Worm (Caenorhabditis elegans) whole organism, young adult: ENCODE data around the gene C28G1.10.
A peak's percentile ranks its signal among the peaks of the same experiment; 100 is the strongest.

ENCODE experiments used
- C06A6.2 ChIP-seq: fragments of 200-800 bp; sonication (Bioruptor generic); conservative IDR thresholded peaks from 2 replicates; pipeline ENCODE4 v1.3.6; 2022; ENCODE audit warnings: missing genetic modification characterization, missing compliant biosample characterization
- C17E4.6 ChIP-seq: fragments of 200-800 bp; sonication (Bioruptor generic); IDR thresholded peaks from 2 replicates; pipeline ENCODE4 v1.3.6; 2022; ENCODE audit warnings: missing genetic modification reagents, missing genetic modification characterization, missing compliant biosample characterization
- F37B4.10 ChIP-seq: fragments of 200-800 bp; sonication (Bioruptor generic); IDR thresholded peaks from 2 replicates; pipeline ENCODE4 v1.3.6; 2022; ENCODE audit warnings: missing genetic modification characterization, missing compliant biosample characterization
- F49E8.2 ChIP-seq: sonication (generic microtip); optimal IDR thresholded peaks from 3 replicates; lab custom pipeline; 2017; ENCODE audit warnings: missing genetic modification characterization, mild to moderate bottlenecking, missing compliant biosample characterization, antibody characterized with exemption, moderate library complexity; ENCODE audit not compliant: insufficient read depth
- F57A8.1 ChIP-seq: fragments of 200-800 bp; sonication (Bioruptor generic); optimal IDR thresholded peaks from 2 replicates; lab custom pipeline; 2018; ENCODE audit warnings: mild to moderate bottlenecking, missing genetic modification characterization, moderate library complexity, missing compliant biosample characterization
- F57C9.4 ChIP-seq: sonication (generic microtip); optimal IDR thresholded peaks from 2 replicates; lab custom pipeline; 2017; ENCODE audit warnings: mild to moderate bottlenecking, missing genetic modification characterization, missing compliant biosample characterization
- K11D2.4 ChIP-seq: fragments of 200-800 bp; sonication (Bioruptor generic); IDR thresholded peaks from 2 replicates; pipeline ENCODE4 v1.3.6; 2022; ENCODE audit warnings: missing genetic modification reagents, missing genetic modification characterization, missing compliant biosample characterization
- K12H6.12 ChIP-seq: fragments of 200-800 bp; sonication (Bioruptor generic); optimal IDR thresholded peaks from 2 replicates; lab custom pipeline; 2018; ENCODE audit warnings: mild to moderate bottlenecking, missing genetic modification characterization, missing compliant biosample characterization
- Y79H2A.3 ChIP-seq: fragments of 200-800 bp; sonication (Bioruptor generic); conservative IDR thresholded peaks from 2 replicates; pipeline ENCODE4 v1.3.6; 2022; ENCODE audit warnings: missing genetic modification reagents, missing genetic modification characterization, missing compliant biosample characterization
- aptf-2 ChIP-seq: fragments of 200-800 bp; sonication (Bioruptor generic); conservative IDR thresholded peaks from 2 replicates; pipeline ENCODE4 v1.3.6; 2022; ENCODE audit warnings: missing genetic modification reagents, missing genetic modification characterization, missing compliant biosample characterization
- athp-1 ChIP-seq: sonication (generic microtip); optimal IDR thresholded peaks from 2 replicates; lab custom pipeline; 2017; ENCODE audit warnings: mild to moderate bottlenecking, missing genetic modification characterization, missing compliant biosample characterization
- attf-5 ChIP-seq: fragments of 200-800 bp; sonication (Bioruptor generic); optimal IDR thresholded peaks from 2 replicates; lab custom pipeline; 2018; ENCODE audit warnings: mild to moderate bottlenecking, missing genetic modification characterization, missing compliant biosample characterization
- bed-1 ChIP-seq: fragments of 200-800 bp; sonication (Bioruptor generic); IDR thresholded peaks from 2 replicates; pipeline ENCODE4 v1.3.6; 2022; ENCODE audit warnings: missing genetic modification reagents, missing genetic modification characterization, missing compliant biosample characterization
- cebp-1 ChIP-seq, 2 experiments: fragments of 200-800 bp in 1 of 2; sonication (Bioruptor generic) in 1 of 2; sonication (generic microtip) in 1 of 2; IDR thresholded peaks in 1 of 2; optimal IDR thresholded peaks in 1 of 2; 2 replicates each; pipeline versions ENCODE4 v1.3.6 to Lab custom; 2017 to 2022; ENCODE audit warnings: missing compliant biosample characterization in 2 of 2, missing genetic modification characterization in 2 of 2, mild to moderate bottlenecking in 1 of 2, missing genetic modification reagents in 1 of 2, moderate library complexity in 1 of 2
- ceh-100 ChIP-seq: fragments of 200-800 bp; sonication (Bioruptor generic); IDR thresholded peaks from 2 replicates; pipeline ENCODE4 v1.3.6; 2022; ENCODE audit warnings: missing genetic modification reagents, missing genetic modification characterization, missing compliant biosample characterization
- ceh-40 ChIP-seq: fragments of 200-800 bp; sonication (Bioruptor generic); IDR thresholded peaks from 2 replicates; pipeline ENCODE4 v1.3.6; 2022; ENCODE audit warnings: missing genetic modification characterization, missing compliant biosample characterization
- dox-1 ChIP-seq: fragments of 200-800 bp; sonication (Bioruptor generic); IDR thresholded peaks from 2 replicates; pipeline ENCODE4 v1.3.6; 2022; ENCODE audit warnings: missing genetic modification reagents, missing genetic modification characterization, missing compliant biosample characterization
- dpff-1 ChIP-seq: sonication (generic microtip); optimal IDR thresholded peaks from 2 replicates; lab custom pipeline; 2017; ENCODE audit warnings: mild to moderate bottlenecking, missing genetic modification characterization, missing compliant biosample characterization
- egrh-3 ChIP-seq: fragments of 200-800 bp; sonication (Bioruptor generic); IDR thresholded peaks from 2 replicates; pipeline ENCODE4 v1.3.6; 2022; ENCODE audit warnings: missing genetic modification reagents, missing genetic modification characterization, missing compliant biosample characterization
- ekl-4 ChIP-seq: fragments of 200-800 bp; sonication (Bioruptor generic); IDR thresholded peaks from 2 replicates; pipeline ENCODE4 v1.3.6; 2022; ENCODE audit warnings: missing genetic modification reagents, missing genetic modification characterization, missing compliant biosample characterization
- fkh-3 ChIP-seq: sonication (generic microtip); optimal IDR thresholded peaks from 2 replicates; lab custom pipeline; 2016; ENCODE audit warnings: mild to moderate bottlenecking, missing genetic modification characterization, missing compliant biosample characterization
- him-1 ChIP-seq: sonication (generic microtip); optimal IDR thresholded peaks from 2 replicates; lab custom pipeline; 2016; ENCODE audit warnings: missing genotype, missing genetic modification reagents, missing genetic modification characterization, missing compliant biosample characterization
- hmg-1.2 ChIP-seq: fragments of 200-800 bp; sonication (Bioruptor generic); IDR thresholded peaks from 2 replicates; pipeline ENCODE4 v1.3.6; 2022; ENCODE audit warnings: missing genetic modification reagents, missing genetic modification characterization, missing compliant biosample characterization
- hmg-20 ChIP-seq: fragments of 200-800 bp; sonication (Bioruptor generic); IDR thresholded peaks from 2 replicates; pipeline ENCODE4 v1.3.6; 2022; ENCODE audit warnings: missing genetic modification reagents, missing genetic modification characterization, missing compliant biosample characterization
- hrde-1 ChIP-seq: sonication (generic microtip); optimal IDR thresholded peaks from 2 replicates; lab custom pipeline; 2016; ENCODE audit warnings: missing genetic modification characterization, mild to moderate bottlenecking, missing compliant biosample characterization, moderate library complexity, missing genotype, missing genetic modification reagents, borderline replicate concordance
- hsf-1 ChIP-seq: fragments of 200-800 bp; sonication (Bioruptor generic); IDR thresholded peaks from 2 replicates; pipeline ENCODE4 v1.3.6; 2022; ENCODE audit warnings: missing genetic modification reagents, missing genetic modification characterization, missing compliant biosample characterization
- lin-26 ChIP-seq: fragments of 200-800 bp; sonication (Bioruptor generic); IDR thresholded peaks from 2 replicates; pipeline ENCODE4 v1.3.6; 2022; ENCODE audit warnings: missing genetic modification reagents, missing genetic modification characterization, missing compliant biosample characterization
- lin-40 ChIP-seq: sonication (generic microtip); optimal IDR thresholded peaks from 2 replicates; lab custom pipeline; 2016; ENCODE audit warnings: missing genetic modification characterization, mild to moderate bottlenecking, missing compliant biosample characterization, missing genotype, missing genetic modification reagents
- lsl-1 ChIP-seq: fragments of 200-800 bp; sonication (Bioruptor generic); optimal IDR thresholded peaks from 2 replicates; lab custom pipeline; 2018; ENCODE audit warnings: mild to moderate bottlenecking, missing genetic modification characterization, moderate library complexity, missing compliant biosample characterization
- madf-10 ChIP-seq: sonication (generic microtip); optimal IDR thresholded peaks from 2 replicates; lab custom pipeline; 2016; ENCODE audit warnings: mild to moderate bottlenecking, missing genetic modification characterization, missing compliant biosample characterization
- madf-3 ChIP-seq: fragments of 200-800 bp; sonication (Bioruptor generic); IDR thresholded peaks from 2 replicates; pipeline ENCODE4 v1.3.6; 2022; ENCODE audit warnings: missing genetic modification reagents, missing genetic modification characterization, missing compliant biosample characterization
- mxl-1 ChIP-seq: sonication (generic microtip); optimal IDR thresholded peaks from 2 replicates; lab custom pipeline; 2016; ENCODE audit warnings: missing genetic modification characterization, missing compliant biosample characterization
- nhr-179 ChIP-seq: sonication (generic microtip); optimal IDR thresholded peaks from 2 replicates; lab custom pipeline; 2016; ENCODE audit warnings: mild to moderate bottlenecking, missing genetic modification characterization, missing compliant biosample characterization
- nhr-27 ChIP-seq: fragments of 200-800 bp; sonication (Bioruptor generic); optimal IDR thresholded peaks from 2 replicates; lab custom pipeline; 2018; ENCODE audit warnings: mild to moderate bottlenecking, missing genetic modification characterization, moderate library complexity, missing compliant biosample characterization
- nhr-80 ChIP-seq: sonication (generic microtip); optimal IDR thresholded peaks from 2 replicates; lab custom pipeline; 2016; ENCODE audit warnings: missing genetic modification characterization, missing compliant biosample characterization
- pha-4 ChIP-seq: fragments of 150-350 bp; sonication (generic microtip); optimal IDR thresholded peaks from 2 replicates; lab custom pipeline; 2014; ENCODE audit warnings: missing biosample characterization, missing genetic modification reagents, missing genetic modification characterization
- repo-1 ChIP-seq: sonication (generic microtip); optimal IDR thresholded peaks from 2 replicates; lab custom pipeline; 2017; ENCODE audit warnings: mild to moderate bottlenecking, missing genetic modification characterization, missing compliant biosample characterization
- sdz-38 ChIP-seq: sonication (generic microtip); optimal IDR thresholded peaks from 2 replicates; lab custom pipeline; 2016; ENCODE audit warnings: missing genotype, missing genetic modification characterization, missing compliant biosample characterization
- snpc-1.3 ChIP-seq: sonication (generic microtip); optimal IDR thresholded peaks from 2 replicates; lab custom pipeline; 2017; ENCODE audit warnings: missing genetic modification characterization, mild to moderate bottlenecking, missing compliant biosample characterization, antibody characterized with exemption, moderate library complexity, missing genotype, missing genetic modification reagents; ENCODE audit not compliant: insufficient read depth
- sptf-2 ChIP-seq: fragments of 200-800 bp; sonication (Bioruptor generic); optimal IDR thresholded peaks from 2 replicates; lab custom pipeline; 2018; ENCODE audit warnings: mild to moderate bottlenecking, missing genetic modification characterization, missing compliant biosample characterization
- tbp1 ChIP-seq: fragments of 200-800 bp; sonication (Bioruptor generic); optimal IDR thresholded peaks from 2 replicates; lab custom pipeline; 2018; ENCODE audit warnings: mild to moderate bottlenecking, missing genetic modification characterization, missing compliant biosample characterization
- zfh-2 ChIP-seq: fragments of 200-800 bp; sonication (Bioruptor generic); conservative IDR thresholded peaks from 2 replicates; pipeline ENCODE4 v1.3.6; 2022; ENCODE audit warnings: missing genetic modification reagents, missing genetic modification characterization, missing compliant biosample characterization
- ztf-22 ChIP-seq: fragments of 200-800 bp; sonication (Bioruptor generic); optimal IDR thresholded peaks from 2 replicates; lab custom pipeline; 2018; ENCODE audit warnings: mild to moderate bottlenecking, missing genetic modification characterization, moderate library complexity, missing compliant biosample characterization
- ztf-3 ChIP-seq: fragments of 200-800 bp; sonication (Bioruptor generic); optimal IDR thresholded peaks from 2 replicates; lab custom pipeline; 2018; ENCODE audit warnings: mild to moderate bottlenecking, missing genetic modification characterization, missing compliant biosample characterization

Gene C28G1.10

ce11 chrX:8800983-8801382, 45.9 kb upstream of the C28G1.10 start (continued):
- TF ChIP-seq hmg-20 (GFP tag; lab: Robert Waterston, UW) = no peak
- no peak for TF ChIP-seq snpc-1.3 (tag; lab: Kevin White, UChicago)
- no peak for TF ChIP-seq ceh-100 (GFP tag; lab: Robert Waterston, UW)
- TF ChIP-seq lin-40 (tag; lab: Kevin White, UChicago) = peak; percentile 1
- TF ChIP-seq ztf-3 (GFP tag; lab: Kevin White, UChicago) = no peak

DNA sequence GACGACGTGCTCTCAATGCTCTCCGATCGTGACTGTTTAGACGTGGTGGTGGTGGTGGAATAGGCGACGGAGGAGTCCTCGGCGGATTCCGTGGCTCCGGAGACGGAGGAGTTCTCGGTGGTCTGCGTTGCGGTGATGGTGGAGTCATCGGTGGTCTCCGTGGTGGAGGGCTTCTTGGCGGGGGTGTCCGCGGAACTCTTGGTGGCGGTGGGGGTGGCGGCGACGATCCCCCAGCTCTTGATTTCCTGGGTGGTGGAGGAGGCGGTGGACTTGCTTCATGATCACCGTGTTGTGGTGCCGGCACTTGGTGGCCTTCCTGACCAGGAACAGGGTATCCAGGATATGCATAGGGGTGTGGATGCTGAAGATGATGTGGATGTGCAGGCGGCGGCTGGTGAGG, 41.4 kb upstream of the C28G1.10 start:
- TF ChIP-seq pha-4 (tag; lab: Kevin White, UChicago) = no peak
- no peak for TF ChIP-seq Y79H2A.3 (GFP tag; lab: Robert Waterston, UW)
- TF ChIP-seq repo-1 (tag; lab: Kevin White, UChicago) = no peak
- peak; percentile 95 for TF ChIP-seq egrh-3
- TF ChIP-seq nhr-80 (tag; lab: Kevin White, UChicago) = no peak
- TF ChIP-seq dox-1 (GFP tag; lab: Robert Waterston, UW) = no peak
- 0 out of 2 replicates have a peak, but pooled peaks have one; percentile 16 for TF ChIP-seq hmg-1.2 (GFP tag; lab: Robert Waterston, UW)
- no peak for TF ChIP-seq lsl-1 (GFP tag; lab: Kevin White, UChicago)
- no peak for TF ChIP-seq hrde-1 (tag; lab: Kevin White, UChicago)
- TF ChIP-seq C17E4.6 (GFP tag; lab: Robert Waterston, UW) = no peak
- no peak for TF ChIP-seq K12H6.12
- TF ChIP-seq zfh-2 = peak; percentile 95
- TF ChIP-seq F49E8.2 (tag; lab: Kevin White, UChicago) = no peak
- TF ChIP-seq nhr-179 = no peak
- no peak for TF ChIP-seq ztf-22 (GFP tag; lab: Kevin White, UChicago)
- no peak for TF ChIP-seq ceh-40 (GFP tag; lab: Robert Waterston, UW)
- no peak for TF ChIP-seq mxl-1 (tag; lab: Kevin White, UChicago)

- TF ChIP-seq sdz-38 = no peak
- peak; percentile 46 for TF ChIP-seq lin-40 (tag; lab: Kevin White, UChicago)
- TF ChIP-seq attf-5 = peak; percentile 68
- TF ChIP-seq C06A6.2 (GFP tag; lab: Robert Waterston, UW) = no peak
- peak; percentile 20 for TF ChIP-seq athp-1
- TF ChIP-seq nhr-80 (tag; lab: Kevin White, UChicago) = peak; percentile 30
- TF ChIP-seq K12H6.12 = peak; percentile 76
- TF ChIP-seq sptf-2 (GFP tag; lab: Kevin White, UChicago) = no peak
- no peak for TF ChIP-seq nhr-27 (tag; lab: Kevin White, UChicago)
- no peak for TF ChIP-seq dpff-1 (tag; lab: Kevin White, UChicago)
- TF ChIP-seq him-1 (tag; lab: Kevin White, UChicago) = no peak
- TF ChIP-seq lsl-1 (GFP tag; lab: Kevin White, UChicago) = no peak
- TF ChIP-seq F57C9.4 (tag; lab: Kevin White, UChicago) = no peak
- no peak for TF ChIP-seq ekl-4 (GFP tag; lab: Robert Waterston, UW)
- TF ChIP-seq lin-26 (GFP tag; lab: Robert Waterston, UW) = no peak
- TF ChIP-seq hsf-1 (GFP tag; lab: Robert Waterston, UW) = no peak
- no peak for TF ChIP-seq madf-3 (GFP tag; lab: Robert Waterston, UW)
- peak; percentile 20 for TF ChIP-seq tbp1 (GFP tag; lab: Kevin White, UChicago)
- no peak for TF ChIP-seq fkh-3 (tag; lab: Kevin White, UChicago)
- no peak for TF ChIP-seq aptf-2 (GFP tag; lab: Robert Waterston, UW)
- TF ChIP-seq K11D2.4 (GFP tag; lab: Robert Waterston, UW) = no peak
- no peak for TF ChIP-seq F57A8.1
- no peak for TF ChIP-seq madf-10 (tag; lab: Kevin White, UChicago)
- TF ChIP-seq cebp-1 (GFP tag; IDR thresholded peaks at IDR 0.05; lab: Robert Waterston, UW) = no peak
- peak; percentile 63 for TF ChIP-seq cebp-1 (tag; optimal IDR thresholded peaks at IDR 0.05; lab: Kevin White, UChicago)
- no peak for TF ChIP-seq F37B4.10 (GFP tag; lab: Robert Waterston, UW)
- TF ChIP-seq bed-1 (GFP tag; lab: Robert Waterston, UW) = no peak
Observed at ce11 chrX:8806070-8806799, 40.7 kb upstream of the C28G1.10 start, which contains the start of gene R04E5.8. Gene R04E5.8, minus strand, starts transcription at chrX:8806120.
